Worm (Caenorhabditis elegans): ENCODE data around the gene T12A7.10.

T12A7.10 gene

ce11 chrIV:11755003-11755402 lies at the start of gene T12A7.10:
Gene T12A7.10, minus strand, starts transcription at chrIV:11755103.
- TF ChIP-seq nhr-28 (tag; optimal IDR thresholded peaks at IDR 0.05) (no peak), nhr-77 (tag; optimal IDR thresholded peaks at IDR 0.05) (no peak), sea-2 (GFP tag; optimal IDR thresholded peaks at IDR 0.05) (no peak), skn-1 (tag; optimal IDR thresholded peaks at IDR 0.05) (no peak), nhr-67 (tag; optimal IDR thresholded peaks at IDR 0.05) (no peak), ztf-11 (tag; optimal IDR thresholded peaks at IDR 0.05) (no peak), fkh-2 (tag; optimal IDR thresholded peaks at IDR 0.05) (no peak), nhr-76 (tag; optimal IDR thresholded peaks at IDR 0.05) (no peak), ceh-82 (tag; optimal IDR thresholded peaks at IDR 0.05) (no peak)

- TF ChIP-seq nhr-28 (tag; optimal IDR thresholded peaks at IDR 0.05) = no peak
- no peak for TF ChIP-seq mdl-1 (tag; optimal IDR thresholded peaks at IDR 0.05)
- no peak for TF ChIP-seq R02D3.7 (tag; optimal IDR thresholded peaks at IDR 0.05)
- TF ChIP-seq ceh-16 (tag; optimal IDR thresholded peaks at IDR 0.05) = no peak
- TF ChIP-seq nhr-237 (tag; optimal IDR thresholded peaks at IDR 0.05) = no peak
- TF ChIP-seq nhr-77 (tag; optimal IDR thresholded peaks at IDR 0.05) = no peak
- TF ChIP-seq daf-12 (tag; optimal IDR thresholded peaks at IDR 0.05) = no peak
- TF ChIP-seq snpc-4 (tag; optimal IDR thresholded peaks at IDR 0.05) = no peak
- no peak for TF ChIP-seq elt-1 (tag; optimal IDR thresholded peaks at IDR 0.05)
These were observed 49.1 kb upstream of the T12A7.10 start, which contains the start of gene H01G02.1 for ce11 chrIV:11804053-11804452. Gene H01G02.1, minus strand, starts transcription at chrIV:11804153.

- TF ChIP-seq egl-27 (tag; optimal IDR thresholded peaks at IDR 0.05) = no peak
- TF ChIP-seq mml-1 (tag; optimal IDR thresholded peaks at IDR 0.05) = no peak
- TF ChIP-seq snpc-4 (tag; optimal IDR thresholded peaks at IDR 0.05) = no peak
- no peak for TF ChIP-seq hmg-11 (tag; optimal IDR thresholded peaks at IDR 0.05)
- no peak for TF ChIP-seq nhr-25 (tag; optimal IDR thresholded peaks at IDR 0.05)
These were observed 48.1 kb upstream of the T12A7.10 start, which contains the start of gene H01G02.4 for ce11 chrIV:11803044-11803443. Gene H01G02.4, minus strand, starts transcription at chrIV:11803144.

ce11 chrIV:11801078-11801477 lies 46.2 kb upstream of the T12A7.10 start, which contains the start of gene dyf-18:
Gene dyf-18, minus strand, starts transcription at chrIV:11801178.
- TF ChIP-seq nhr-11 (tag; optimal IDR thresholded peaks at IDR 0.05) = no peak
- TF ChIP-seq ZK546.5 (tag; optimal IDR thresholded peaks at IDR 0.05) = no peak
- TF ChIP-seq jun-1 (tag; optimal IDR thresholded peaks at IDR 0.05) = no peak
- TF ChIP-seq nhr-237 (tag; optimal IDR thresholded peaks at IDR 0.05) = no peak
- no peak for TF ChIP-seq nhr-12 (tag; optimal IDR thresholded peaks at IDR 0.05)
- TF ChIP-seq aly-2 (tag; optimal IDR thresholded peaks at IDR 0.05) = no peak
- TF ChIP-seq R02D3.7 (tag; optimal IDR thresholded peaks at IDR 0.05) = no peak
- TF ChIP-seq zag-1 (tag; optimal IDR thresholded peaks at IDR 0.05) = no peak
- no peak for TF ChIP-seq ceh-9 (tag; optimal IDR thresholded peaks at IDR 0.05)
- TF ChIP-seq lsy-12 (tag; optimal IDR thresholded peaks at IDR 0.05) = no peak
- TF ChIP-seq lin-15B (tag; optimal IDR thresholded peaks at IDR 0.05) = no peak

ce11 chrIV:11799240-11799639 lies 44.3 kb upstream of the T12A7.10 start:
- TF ChIP-seq unc-62 (GFP tag; optimal IDR thresholded peaks at IDR 0.05) = no peak
- peak; percentile 69 for TF ChIP-seq egl-5 (tag; optimal IDR thresholded peaks at IDR 0.05)

ce11 chrIV:11796818-11797217 lies 41.9 kb upstream of the T12A7.10 start:
- peak; percentile 75 for TF ChIP-seq fkh-10 (GFP tag; optimal IDR thresholded peaks at IDR 0.05)
- TF ChIP-seq egl-27 (tag; optimal IDR thresholded peaks at IDR 0.05) = no peak

- no peak for TF ChIP-seq nhr-12 (tag; optimal IDR thresholded peaks at IDR 0.05)
- TF ChIP-seq nfya-1 (tag; optimal IDR thresholded peaks at IDR 0.05; ENCODE audit: insufficient read depth) = no peak
- no peak for TF ChIP-seq nhr-28 (tag; optimal IDR thresholded peaks at IDR 0.05)
- TF ChIP-seq jun-1 (tag; optimal IDR thresholded peaks at IDR 0.05) = no peak
These were observed 41.1 kb upstream of the T12A7.10 start for ce11 chrIV:11795964-11796363.

Data from whole organism, L3 larva.